Fruit fly (Drosophila melanogaster) whole organism, wandering third instar larva: ENCODE results near the gene Notum.

Source experiments
- Hr78 ChIP-seq: fragments of >200 bp; optimal IDR thresholded peaks from 2 replicates; lab custom pipeline; 2017; ENCODE audit warnings: missing biosample characterization, missing genetic modification characterization
- Jra ChIP-seq: sonication (Bioruptor generic); optimal IDR thresholded peaks from 2 replicates; lab custom pipeline; 2016; ENCODE audit warnings: missing biosample characterization, missing genetic modification characterization
- Mio ChIP-seq: sonication (Bioruptor generic); optimal IDR thresholded peaks from 2 replicates; lab custom pipeline; 2016; ENCODE audit warnings: missing biosample characterization, missing genetic modification characterization
- Myc ChIP-seq: fragments of >200 bp; optimal IDR thresholded peaks from 2 replicates; lab custom pipeline; 2017
- br ChIP-seq: fragments of 200-800 bp; sonication (Bioruptor generic); optimal IDR thresholded peaks from 2 replicates; lab custom pipeline; 2016; ENCODE audit warnings: missing biosample characterization, missing genetic modification characterization
- ey ChIP-seq: fragments of 200-800 bp; sonication (Bioruptor generic); optimal IDR thresholded peaks from 2 replicates; lab custom pipeline; 2016; ENCODE audit warnings: missing biosample characterization, missing genetic modification characterization
- fru ChIP-seq: fragments of 200-800 bp; sonication (Bioruptor generic); optimal IDR thresholded peaks from 3 replicates; lab custom pipeline; 2016; ENCODE audit warnings: missing biosample characterization, mild to moderate bottlenecking, missing genetic modification characterization
- pan ChIP-seq: fragments of >200 bp; optimal IDR thresholded peaks from 2 replicates; lab custom pipeline; 2017
- psq ChIP-seq: fragments of 200-800 bp; sonication (Bioruptor generic); optimal IDR thresholded peaks from 3 replicates; lab custom pipeline; 2017; ENCODE audit warnings: missing biosample characterization, mild to moderate bottlenecking, missing genetic modification characterization, moderate library complexity
- rgr ChIP-seq: fragments of 200-800 bp; sonication (Bioruptor generic); optimal IDR thresholded peaks from 3 replicates; lab custom pipeline; 2016; ENCODE audit warnings: missing biosample characterization, mild to moderate bottlenecking, missing genetic modification characterization
- usp ChIP-seq: fragments of >200 bp; optimal IDR thresholded peaks from 2 replicates; lab custom pipeline; 2017; ENCODE audit warnings: missing biosample characterization, missing genetic modification characterization

- no peak for TF ChIP-seq fru (GFP tag; lab: Kevin White, UChicago)
- TF ChIP-seq rgr, result no peak
- no peak for TF ChIP-seq pan (lab: Kevin White, UChicago)
- no peak for TF ChIP-seq Mio (GFP tag; lab: Kevin White, UChicago)
- TF ChIP-seq Myc (lab: Kevin White, UChicago), result no peak
- TF ChIP-seq br (GFP tag; lab: Kevin White, UChicago), result no peak
- no peak for TF ChIP-seq psq (GFP tag; lab: Kevin White, UChicago)
- TF ChIP-seq usp (GFP tag; lab: Kevin White, UChicago), result no peak
- no peak for TF ChIP-seq ey (GFP tag; lab: Kevin White, UChicago)
- TF ChIP-seq Jra (GFP tag; lab: Kevin White, UChicago), result no peak
- TF ChIP-seq Hr78 (GFP tag; lab: Kevin White, UChicago), result no peak
Observed at dm6 chr3L:16043782-16044352, 20.6 kb downstream of the Notum start.
